Fruit fly (Drosophila melanogaster) whole organism, embryonic: Measurements from ENCODE around the gene Eig71Eg.

Experiments
- ATbp ChIP-seq: fragments of 200-800 bp; sonication (Bioruptor generic); optimal IDR thresholded peaks from 2 replicates; lab custom pipeline; 2017; ENCODE audit warnings: missing biosample characterization, mild to moderate bottlenecking, missing genetic modification characterization, missing genetic modification reagents
- CG10209 ChIP-seq: fragments of 200-800 bp; sonication (Bioruptor generic); optimal IDR thresholded peaks from 3 replicates; lab custom pipeline; 2017; ENCODE audit warnings: missing biosample characterization, mild to moderate bottlenecking, missing genetic modification characterization, missing genetic modification reagents
- CG12104 ChIP-seq: fragments of 200-800 bp; sonication (Bioruptor generic); optimal IDR thresholded peaks from 3 replicates; lab custom pipeline; 2016; ENCODE audit warnings: missing biosample characterization, missing genetic modification characterization
- CG12236 ChIP-seq: fragments of 200-800 bp; sonication (Bioruptor generic); optimal IDR thresholded peaks from 2 replicates; lab custom pipeline; 2016; ENCODE audit warnings: missing biosample characterization, missing genetic modification characterization
- CG15269 ChIP-seq: fragments of 200-800 bp; sonication (Bioruptor generic); optimal IDR thresholded peaks from 2 replicates; lab custom pipeline; 2018; ENCODE audit warnings: missing biosample characterization, mild to moderate bottlenecking, missing genetic modification characterization, moderate library complexity
- CG17568 ChIP-seq: fragments of 200-800 bp; sonication (Bioruptor generic); optimal IDR thresholded peaks from 2 replicates; lab custom pipeline; 2018; ENCODE audit warnings: missing biosample characterization, mild to moderate bottlenecking, missing genetic modification characterization, moderate library complexity
- CG17802 ChIP-seq: fragments of 200-800 bp; sonication (Bioruptor generic); optimal IDR thresholded peaks from 2 replicates; lab custom pipeline; 2018; ENCODE audit warnings: missing biosample characterization, mild to moderate bottlenecking, missing genetic modification characterization, moderate library complexity
- CG18599 ChIP-seq: fragments of 200-800 bp; sonication (Bioruptor generic); optimal IDR thresholded peaks from 3 replicates; lab custom pipeline; 2017; ENCODE audit warnings: missing biosample characterization, missing genetic modification characterization, mild to moderate bottlenecking, moderate library complexity, missing genetic modification reagents
- CG31365 ChIP-seq: fragments of 200-800 bp; sonication (Bioruptor generic); optimal IDR thresholded peaks from 2 replicates; lab custom pipeline; 2018; ENCODE audit warnings: missing biosample characterization, mild to moderate bottlenecking, missing genetic modification characterization
- CG32767 ChIP-seq: fragments of 200-800 bp; sonication (Bioruptor generic); IDR thresholded peaks from 2 replicates; pipeline ENCODE4 v1.3.6; 2022; ENCODE audit warnings: missing biosample characterization, missing genetic modification characterization
- CG33213 ChIP-seq: fragments of 200-800 bp; sonication (Bioruptor generic); optimal IDR thresholded peaks from 3 replicates; lab custom pipeline; 2016; ENCODE audit warnings: missing biosample characterization, missing genetic modification characterization
- CG42726 ChIP-seq: fragments of 200-800 bp; sonication (Bioruptor generic); IDR thresholded peaks from 2 replicates; pipeline ENCODE4 v1.3.6; 2022; ENCODE audit warnings: missing biosample characterization, missing genetic modification characterization; ENCODE audit not compliant: partially characterized antibody
- CG4282 ChIP-seq: fragments of 200-800 bp; sonication (Bioruptor generic); optimal IDR thresholded peaks from 2 replicates; lab custom pipeline; 2016; ENCODE audit warnings: missing biosample characterization, missing genetic modification characterization
- CG4404 ChIP-seq: fragments of 200-800 bp; sonication (Bioruptor generic); IDR thresholded peaks from 2 replicates; pipeline ENCODE4 v1.3.6; 2022; ENCODE audit warnings: missing biosample characterization, missing genetic modification characterization
- CG9609 ChIP-seq: fragments of 200-800 bp; sonication (Bioruptor generic); optimal IDR thresholded peaks from 3 replicates; lab custom pipeline; 2016; ENCODE audit warnings: missing biosample characterization, missing genetic modification characterization
- CG9932 ChIP-seq: fragments of 200-800 bp; sonication (Bioruptor generic); IDR thresholded peaks from 2 replicates; pipeline ENCODE4 v1.3.6; 2022; ENCODE audit warnings: missing biosample characterization, missing genetic modification characterization
- D19A ChIP-seq: fragments of 200-800 bp; optimal IDR thresholded peaks from 3 replicates; lab custom pipeline; 2019; ENCODE audit warnings: missing biosample characterization, mild to moderate bottlenecking, missing genetic modification characterization, moderate library complexity
- Dbx ChIP-seq: fragments of 200-800 bp; sonication (Bioruptor generic); IDR thresholded peaks from 3 replicates; pipeline ENCODE4 v1.3.6; 2022; ENCODE audit warnings: missing biosample characterization, missing genetic modification characterization
- Hand ChIP-seq: fragments of 200-800 bp; sonication (Bioruptor generic); optimal IDR thresholded peaks from 2 replicates; lab custom pipeline; 2017; ENCODE audit warnings: mild to moderate bottlenecking, missing biosample characterization, missing genetic modification reagents, missing genetic modification characterization
- Hmr ChIP-seq: fragments of 200-800 bp; sonication (Bioruptor generic); optimal IDR thresholded peaks from 3 replicates; lab custom pipeline; 2017; ENCODE audit warnings: mild to moderate bottlenecking, missing biosample characterization, missing genetic modification reagents, missing genetic modification characterization
- Meics ChIP-seq: fragments of 200-800 bp; sonication (Bioruptor generic); optimal IDR thresholded peaks from 2 replicates; lab custom pipeline; 2017; ENCODE audit warnings: missing biosample characterization, mild to moderate bottlenecking, missing genetic modification characterization
- Mes4 ChIP-seq: fragments of 200-800 bp; sonication (Bioruptor generic); optimal IDR thresholded peaks from 2 replicates; lab custom pipeline; 2016; ENCODE audit warnings: missing biosample characterization, missing genetic modification characterization
- Mrtf ChIP-seq: fragments of 200-800 bp; sonication (Bioruptor generic); IDR thresholded peaks from 3 replicates; pipeline ENCODE4 v1.3.6; 2022; ENCODE audit warnings: missing biosample characterization, missing genetic modification characterization
- Myb ChIP-seq: fragments of 200-800 bp; sonication (Bioruptor generic); optimal IDR thresholded peaks from 2 replicates; lab custom pipeline; 2016; ENCODE audit warnings: missing biosample characterization, missing genetic modification characterization
- Nf-YC ChIP-seq: fragments of 200-800 bp; optimal IDR thresholded peaks from 3 replicates; lab custom pipeline; 2019; ENCODE audit warnings: missing biosample characterization, mild to moderate bottlenecking, missing genetic modification characterization, moderate library complexity
- Ssrp ChIP-seq: fragments of 200-800 bp; sonication (Bioruptor generic); optimal IDR thresholded peaks from 2 replicates; lab custom pipeline; 2018; ENCODE audit warnings: missing biosample characterization, mild to moderate bottlenecking, missing genetic modification characterization, moderate library complexity
- TFAM ChIP-seq: fragments of 200-800 bp; sonication (Bioruptor generic); optimal IDR thresholded peaks from 2 replicates; lab custom pipeline; 2017; ENCODE audit warnings: missing biosample characterization, missing genetic modification characterization, inconsistent platforms
- Vsx1 ChIP-seq: fragments of 200-800 bp; sonication (Bioruptor generic); optimal IDR thresholded peaks from 2 replicates; lab custom pipeline; 2017; ENCODE audit warnings: missing biosample characterization, mild to moderate bottlenecking, missing genetic modification characterization, missing genetic modification reagents
- Xrp1 ChIP-seq: fragments of 200-800 bp; sonication (Bioruptor generic); IDR thresholded peaks from 2 replicates; pipeline ENCODE4 v1.3.6; 2022; ENCODE audit warnings: missing biosample characterization, missing genetic modification characterization
- amos ChIP-seq: fragments of 200-800 bp; sonication (Bioruptor generic); IDR thresholded peaks from 2 replicates; pipeline ENCODE4 v1.3.6; 2022; ENCODE audit warnings: missing biosample characterization, missing genetic modification characterization; ENCODE audit not compliant: partially characterized antibody
- az2 ChIP-seq: fragments of 200-800 bp; sonication (Bioruptor generic); optimal IDR thresholded peaks from 3 replicates; lab custom pipeline; 2016; ENCODE audit warnings: missing biosample characterization, missing genetic modification characterization
- cato ChIP-seq: fragments of 200-800 bp; sonication (Bioruptor generic); optimal IDR thresholded peaks from 2 replicates; lab custom pipeline; 2016; ENCODE audit warnings: missing biosample characterization, missing genetic modification characterization, borderline replicate concordance
- chn ChIP-seq: fragments of 200-800 bp; sonication (Bioruptor generic); optimal IDR thresholded peaks from 2 replicates; lab custom pipeline; 2016; ENCODE audit warnings: missing biosample characterization, missing genetic modification characterization
- crc ChIP-seq: fragments of 200-800 bp; sonication (Bioruptor generic); optimal IDR thresholded peaks from 2 replicates; lab custom pipeline; 2016; ENCODE audit warnings: missing biosample characterization, missing genetic modification characterization
- crol ChIP-seq: fragments of 200-800 bp; sonication (Bioruptor generic); IDR thresholded peaks from 2 replicates; pipeline ENCODE4 v1.3.6; 2022; ENCODE audit warnings: missing biosample characterization, missing genetic modification characterization
- emc ChIP-seq: fragments of 200-800 bp; sonication (Bioruptor generic); optimal IDR thresholded peaks from 2 replicates; lab custom pipeline; 2016; ENCODE audit warnings: missing biosample characterization, missing genetic modification characterization
- en ChIP-seq: fragments of 200-800 bp; sonication (Bioruptor generic); optimal IDR thresholded peaks from 2 replicates; lab custom pipeline; 2016; ENCODE audit warnings: missing biosample characterization, missing genetic modification characterization
- eve ChIP-seq, 2 experiments: fragments of >200 bp; optimal IDR thresholded peaks; 2 replicates each; lab custom pipeline; 2017; ENCODE audit warnings: missing biosample characterization in 2 of 2, missing genetic modification characterization in 2 of 2
- fru ChIP-seq: fragments of >200 bp; optimal IDR thresholded peaks from 2 replicates; lab custom pipeline; 2017
- fu2 ChIP-seq: fragments of 200-800 bp; sonication (Bioruptor generic); optimal IDR thresholded peaks from 2 replicates; lab custom pipeline; 2016; ENCODE audit warnings: missing biosample characterization, missing genetic modification characterization
- insv ChIP-seq, 2 experiments: fragments of 200-800 bp; sonication (Bioruptor generic); optimal IDR thresholded peaks; 3 replicates each; lab custom pipeline; 2016 to 2018; ENCODE audit warnings: missing biosample characterization in 2 of 2, missing genetic modification characterization in 2 of 2
- ken ChIP-seq: fragments of 200-800 bp; sonication (Bioruptor generic); IDR thresholded peaks from 3 replicates; pipeline ENCODE4 v1.3.6; 2022; ENCODE audit warnings: missing biosample characterization, missing genetic modification characterization
- lov ChIP-seq, 2 experiments: fragments of 200-800 bp in 1 of 2; fragments of >200 bp in 1 of 2; sonication (Bioruptor generic) in 1 of 2; IDR thresholded peaks in 1 of 2; optimal IDR thresholded peaks in 1 of 2; 2 replicates in 1 of 2; 3 replicates in 1 of 2; pipeline versions ENCODE4 v1.3.6 to Lab custom; 2017 to 2022; ENCODE audit warnings: missing biosample characterization in 1 of 2, missing genetic modification characterization in 1 of 2
- maf-S ChIP-seq: fragments of 200-800 bp; sonication (Bioruptor generic); optimal IDR thresholded peaks from 2 replicates; lab custom pipeline; 2016; ENCODE audit warnings: missing biosample characterization, missing genetic modification characterization
- pho ChIP-seq: fragments of 200-800 bp; sonication (Bioruptor generic); optimal IDR thresholded peaks from 2 replicates; lab custom pipeline; 2016; ENCODE audit warnings: missing biosample characterization, missing genetic modification characterization
- repo ChIP-seq: fragments of 200-800 bp; sonication (Bioruptor generic); optimal IDR thresholded peaks from 2 replicates; lab custom pipeline; 2016; ENCODE audit warnings: missing biosample characterization, missing genetic modification characterization
- row ChIP-seq: fragments of 200-800 bp; sonication (Bioruptor generic); IDR thresholded peaks from 3 replicates; pipeline ENCODE4 v1.3.6; 2022; ENCODE audit warnings: missing biosample characterization, missing genetic modification characterization
- sr ChIP-seq: fragments of 200-800 bp; sonication (Bioruptor generic); IDR thresholded peaks from 3 replicates; pipeline ENCODE4 v1.3.6; 2022; ENCODE audit warnings: missing biosample characterization, missing genetic modification characterization
- tna ChIP-seq: fragments of 200-800 bp; sonication (Bioruptor generic); IDR thresholded peaks from 2 replicates; pipeline ENCODE4 v1.3.6; 2022; ENCODE audit warnings: missing biosample characterization, missing genetic modification characterization; ENCODE audit not compliant: partially characterized antibody
- toy ChIP-seq: fragments of 200-800 bp; sonication (Bioruptor generic); IDR thresholded peaks from 2 replicates; pipeline ENCODE4 v1.3.6; 2022; ENCODE audit warnings: missing biosample characterization, missing genetic modification characterization
- ttk ChIP-seq: fragments of 200-800 bp; sonication (Bioruptor generic); IDR thresholded peaks from 2 replicates; pipeline ENCODE4 v2.1.2; 2022; ENCODE audit warnings: missing biosample characterization, missing genetic modification characterization
- usp ChIP-seq: fragments of >200 bp; optimal IDR thresholded peaks from 2 replicates; lab custom pipeline; 2017; ENCODE audit warnings: missing biosample characterization, missing genetic modification characterization

The Eig71Eg gene

DNA sequence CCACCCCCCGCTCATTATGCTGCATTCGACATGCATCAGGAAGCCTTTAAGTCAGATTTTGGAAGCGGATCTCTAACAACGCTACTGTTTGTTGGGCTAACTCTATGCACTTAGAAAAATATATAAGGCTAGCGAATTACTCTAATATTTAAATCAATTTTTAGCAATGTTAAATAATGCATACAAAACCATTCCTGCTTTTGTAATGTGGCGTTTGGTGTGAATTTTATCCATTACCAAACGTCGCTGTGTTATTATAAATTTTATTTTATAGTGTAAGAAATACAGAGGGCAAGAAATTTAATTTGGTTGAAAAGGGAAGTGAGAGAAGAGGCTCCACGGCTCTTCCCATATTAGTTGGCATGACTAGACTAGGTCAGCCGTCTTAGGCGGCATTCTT lies 15.4 kb downstream of the Eig71Eg start (continued):
- TF ChIP-seq CG4282 (GFP tag; lab: Kevin White, UChicago) (no peak), CG12236 (GFP tag; lab: Kevin White, UChicago) (no peak), crc (GFP tag; lab: Kevin White, UChicago) (no peak), CG18599 (no peak), CG4404 (GFP tag; lab: Robert Waterston, UW) (peak; percentile 29; the same call in 1 of the 2 replicates), CG31365 (tag; lab: Kevin White, UChicago) (no peak), az2 (GFP tag; lab: Kevin White, UChicago) (peak; percentile 43), Ssrp (tag; lab: Kevin White, UChicago) (peak; percentile 48), emc (no peak), pho (GFP tag; lab: Kevin White, UChicago) (no peak), insv (GFP tag; optimal IDR thresholded peaks at IDR 0.05; lab: Kevin White, UChicago) (no peak), Myb (GFP tag; lab: Kevin White, UChicago) (no peak), CG17802 (tag; lab: Kevin White, UChicago) (peak; percentile 12), D19A (peak; percentile 60), ken (GFP tag; lab: Robert Waterston, UW) (no peak), toy (GFP tag; lab: Robert Waterston, UW) (no peak), row (GFP tag; lab: Robert Waterston, UW) (peak; percentile 22; the same call in 1 of the 3 replicates), chn (GFP tag; lab: Kevin White, UChicago) (no peak), Mrtf (GFP tag; lab: Robert Waterston, UW) (no peak), lov (optimal IDR thresholded peaks at IDR 0.05; lab: Kevin White, UChicago) (no peak), lov (GFP tag; IDR thresholded peaks at IDR 0.05; lab: Robert Waterston, UW) (no peak), ttk (GFP tag; lab: Robert Waterston, UW) (no peak), ATbp (GFP tag; lab: Kevin White, UChicago) (no peak), Hand (GFP tag; lab: Kevin White, UChicago) (no peak), CG17568 (no peak), maf-S (no peak), fru (lab: Kevin White, UChicago) (no peak), CG32767 (GFP tag; lab: Robert Waterston, UW) (no peak), Meics (no peak), en (GFP tag; lab: Kevin White, UChicago) (no peak), Mes4 (GFP tag; lab: Kevin White, UChicago) (no peak), fu2 (GFP tag; lab: Kevin White, UChicago) (no peak), tna (GFP tag; lab: Robert Waterston, UW) (no peak), CG9932 (GFP tag; lab: Robert Waterston, UW) (no peak), usp (GFP tag; lab: Kevin White, UChicago) (no peak), CG42726 (GFP tag; lab: Robert Waterston, UW) (no peak), amos (GFP tag; lab: Robert Waterston, UW) (no peak), TFAM (no peak), crol (GFP tag; lab: Robert Waterston, UW) (no peak), Vsx1 (GFP tag; lab: Kevin White, UChicago) (no peak), Hmr (GFP tag; lab: Kevin White, UChicago) (no peak), CG15269 (tag; lab: Kevin White, UChicago) (no peak), CG10209 (GFP tag; lab: Kevin White, UChicago) (peak; percentile 11), Nf-YC (tag; lab: Kevin White, UChicago) (no peak), CG9609 (GFP tag; lab: Kevin White, UChicago) (no peak), Xrp1 (GFP tag; lab: Robert Waterston, UW) (peak; percentile 62; the same call in 1 of the 2 replicates), cato (peak; percentile 7), CG33213 (GFP tag; lab: Kevin White, UChicago) (no peak), eve (GFP tag; optimal IDR thresholded peaks at IDR 0.05; lab: Kevin White, UChicago) (peak in 1 of 2 experiments; percentile 27), CG12104 (GFP tag; lab: Kevin White, UChicago) (peak; percentile 5), sr (GFP tag; lab: Robert Waterston, UW) (no peak), Dbx (GFP tag; lab: Robert Waterston, UW) (no peak), repo (GFP tag; lab: Kevin White, UChicago) (no peak)
